Worm (Caenorhabditis elegans): ENCODE measurements around the gene sqst-1.

The sqst-1 gene

DNA sequence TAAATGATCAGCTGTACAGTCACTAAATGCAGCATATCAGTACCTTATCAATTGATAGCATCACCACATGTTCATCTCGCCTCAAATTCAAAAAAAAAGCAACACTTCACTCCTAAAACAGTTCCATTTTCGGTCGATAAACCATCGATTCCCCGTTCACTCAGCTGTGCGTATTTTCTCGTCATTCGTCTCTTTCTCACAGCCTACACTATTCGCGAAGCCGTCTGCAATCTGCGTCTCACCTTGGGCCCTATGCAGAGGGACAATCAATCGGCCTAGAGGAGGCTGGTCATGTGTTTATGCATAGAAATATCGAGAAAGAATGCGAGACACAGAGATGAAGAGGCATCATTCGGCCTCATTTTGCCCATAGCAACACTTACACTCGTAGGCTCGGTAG, 1.7 kb upstream of the sqst-1 start (continued):
- TF ChIP-seq pha-4 (tag; optimal IDR thresholded peaks at IDR 0.05) (no peak), Y79H2A.3 (GFP tag; conservative IDR thresholded peaks at IDR 0.05) (no peak), zfh-2 (GFP tag; conservative IDR thresholded peaks at IDR 0.05) (peak; percentile 82), tbx-9 (tag; optimal IDR thresholded peaks at IDR 0.05; ENCODE audit: borderline replicate concordance) (no peak), die-1 (tag; optimal IDR thresholded peaks at IDR 0.05) (no peak), mcd-1 (GFP tag; IDR thresholded peaks at IDR 0.05) (peak; percentile 76), attf-6 (GFP tag; IDR thresholded peaks at IDR 0.05) (no peak), ets-4 (GFP tag; optimal IDR thresholded peaks at IDR 0.05) (peak; percentile 90), ztf-26 (tag; optimal IDR thresholded peaks at IDR 0.05) (peak; percentile 72), B0336.3 (GFP tag; IDR thresholded peaks at IDR 0.05) (peak; percentile 95), snpc-1.3 (tag; optimal IDR thresholded peaks at IDR 0.05; ENCODE audit: insufficient read depth) (no peak), ceh-40 (GFP tag; IDR thresholded peaks at IDR 0.05) (no peak), unc-62 (GFP tag; optimal IDR thresholded peaks at IDR 0.05) (peak; percentile 36), ceh-27 (GFP tag; optimal IDR thresholded peaks at IDR 0.05) (peak; percentile 90), rec-8 (tag; optimal IDR thresholded peaks at IDR 0.05) (no peak), F57C9.4 (tag; optimal IDR thresholded peaks at IDR 0.05) (no peak), B0035.1 (tag; optimal IDR thresholded peaks at IDR 0.05) (peak; percentile 64), sptf-2 (GFP tag; optimal IDR thresholded peaks at IDR 0.05) (no peak), K12H6.12 (tag; optimal IDR thresholded peaks at IDR 0.05) (peak; percentile 77), ZK185.1 (tag; optimal IDR thresholded peaks at IDR 0.05; ENCODE audit: poor library complexity, severe bottlenecking) (peak; percentile 63), cebp-1 (GFP tag; IDR thresholded peaks at IDR 0.05) (peak; percentile 63; the same call in 1 of the 2 replicates), cebp-1 (tag; optimal IDR thresholded peaks at IDR 0.05) (peak; percentile 88), athp-1 (tag; optimal IDR thresholded peaks at IDR 0.05) (peak; percentile 84), tlf-1 (GFP tag; optimal IDR thresholded peaks at IDR 0.05) (peak; percentile 65), let-607 (tag; optimal IDR thresholded peaks at IDR 0.05) (peak; percentile 27 to 87), lsl-1 (GFP tag; optimal IDR thresholded peaks at IDR 0.05) (no peak), ceh-79 (tag; optimal IDR thresholded peaks at IDR 0.05) (no peak), repo-1 (tag; optimal IDR thresholded peaks at IDR 0.05) (peak; percentile 79), chd-7 (tag; optimal IDR thresholded peaks at IDR 0.05) (peak; percentile 84), nhr-120 (GFP tag; IDR thresholded peaks at IDR 0.05) (no peak), nhr-90 (tag; optimal IDR thresholded peaks at IDR 0.05) (peak; percentile 71), nfya-2 (GFP tag; IDR thresholded peaks at IDR 0.05) (no peak), attf-5 (GFP tag; optimal IDR thresholded peaks at IDR 0.05) (peak; percentile 97), mes-4 (tag; optimal IDR thresholded peaks at IDR 0.05) (no peak), egrh-3 (GFP tag; IDR thresholded peaks at IDR 0.05) (peak; percentile 17; the same call in 1 of the 2 replicates), ztf-18 (tag; optimal IDR thresholded peaks at IDR 0.05) (peak; percentile 43), somi-1 (GFP tag; optimal IDR thresholded peaks at IDR 0.05) (peak; percentile 86), hlh-26 (GFP tag; conservative IDR thresholded peaks at IDR 0.05) (no peak), bed-2 (GFP tag; IDR thresholded peaks at IDR 0.05) (no peak), zim-3 (tag; optimal IDR thresholded peaks at IDR 0.05) (no peak), F33H1.4 (GFP tag; IDR thresholded peaks at IDR 0.05) (no peak), F10E7.11 (tag; optimal IDR thresholded peaks at IDR 0.05) (no peak), madf-10 (tag; optimal IDR thresholded peaks at IDR 0.05) (peak; percentile 80), C06A6.2 (GFP tag; conservative IDR thresholded peaks at IDR 0.05) (0 out of 2 replicates have a peak, but pooled peaks have one; percentile 64), sdz-38 (tag; optimal IDR thresholded peaks at IDR 0.05) (no peak), ztf-6 (GFP tag; IDR thresholded peaks at IDR 0.05) (no peak), egl-18 (GFP tag; IDR thresholded peaks at IDR 0.05) (no peak), ceh-100 (GFP tag; IDR thresholded peaks at IDR 0.05) (no peak), F49E8.2 (tag; optimal IDR thresholded peaks at IDR 0.05; ENCODE audit: insufficient read depth) (no peak)
